Worm (Caenorhabditis elegans) whole organism, late embryonic: ENCODE data around the gene islo-1.

ENCODE experiments used
- C38D4.7 ChIP-seq: fragments of 200-800 bp; sonication (Bioruptor generic); optimal IDR thresholded peaks from 2 replicates; lab custom pipeline; 2018; ENCODE audit warnings: mild to moderate bottlenecking, missing genetic modification characterization, moderate library complexity, missing compliant biosample characterization
- ceh-18 ChIP-seq: sonication (generic microtip); optimal IDR thresholded peaks from 2 replicates; lab custom pipeline; 2016; ENCODE audit warnings: missing genetic modification characterization, missing compliant biosample characterization
- ceh-22 ChIP-seq: sonication (generic microtip); optimal IDR thresholded peaks from 2 replicates; lab custom pipeline; 2017; ENCODE audit warnings: missing biosample characterization, missing genetic modification characterization
- hlh-15 ChIP-seq: sonication (generic microtip); optimal IDR thresholded peaks from 2 replicates; lab custom pipeline; 2016; ENCODE audit warnings: missing genetic modification characterization, missing compliant biosample characterization
- lim-6 ChIP-seq: sonication (generic microtip); optimal IDR thresholded peaks from 2 replicates; lab custom pipeline; 2016; ENCODE audit warnings: missing genetic modification characterization, missing compliant biosample characterization
- mec-3 ChIP-seq: sonication (generic microtip); optimal IDR thresholded peaks from 2 replicates; lab custom pipeline; 2016; ENCODE audit warnings: borderline replicate concordance, missing genetic modification characterization, missing compliant biosample characterization
- nfya-1 ChIP-seq: sonication (generic microtip); optimal IDR thresholded peaks from 2 replicates; lab custom pipeline; 2017; ENCODE audit warnings: missing genetic modification characterization, mild to moderate bottlenecking, missing compliant biosample characterization, antibody characterized with exemption, moderate library complexity
- pax-1 ChIP-seq: fragments of 150-350 bp; optimal IDR thresholded peaks from 2 replicates; lab custom pipeline; 2014; ENCODE audit warnings: missing biosample characterization, missing genetic modification characterization
- unc-55 ChIP-seq: sonication (generic microtip); optimal IDR thresholded peaks from 2 replicates; lab custom pipeline; 2017; ENCODE audit warnings: missing biosample characterization, missing genetic modification reagents, missing genetic modification characterization

DNA sequence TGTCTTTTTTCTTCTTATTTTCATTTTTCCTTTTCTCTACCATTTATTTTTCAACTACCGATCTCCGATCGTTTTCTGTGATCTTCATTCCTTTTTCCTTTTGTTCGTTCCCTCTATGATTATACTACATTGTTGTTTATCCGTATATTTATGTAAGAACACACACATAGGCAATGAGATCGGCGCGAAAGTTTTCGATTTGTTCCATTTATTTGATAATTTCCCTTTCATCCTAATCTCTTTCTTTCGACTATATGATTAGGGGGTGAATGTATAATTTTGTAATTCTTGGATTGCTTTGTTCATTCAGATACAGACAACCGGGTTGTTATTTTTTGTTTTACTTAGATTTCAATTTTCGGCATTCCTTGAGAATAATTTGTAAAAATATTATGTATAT, 37.4 kb downstream of the islo-1 start:
- no peak for TF ChIP-seq lim-6 (tag; lab: Kevin White, UChicago)
- TF ChIP-seq C38D4.7 = no peak
- no peak for TF ChIP-seq pax-1 (tag; lab: Kevin White, UChicago)
- TF ChIP-seq hlh-15 = no peak
- no peak for TF ChIP-seq nfya-1 (tag; lab: Kevin White, UChicago)
- no peak for TF ChIP-seq ceh-18 (tag; lab: Kevin White, UChicago)
- no peak for TF ChIP-seq mec-3 (tag; lab: Kevin White, UChicago)
- no peak for TF ChIP-seq ceh-22
- no peak for TF ChIP-seq unc-55
